Fruit fly (Drosophila melanogaster): ENCODE data around the gene wake.
A peak's percentile ranks its signal among the peaks of the same experiment; 100 is the strongest.

wake gene

dm6 chr3R:22669121-22669520 is 29.5 kb downstream of the wake start (continued):
- TF ChIP-seq HmgZ (tag; optimal IDR thresholded peaks at IDR 0.05) (no peak), Gug (GFP tag; IDR thresholded peaks at IDR 0.05) (no peak), CG17385 (GFP tag; optimal IDR thresholded peaks at IDR 0.05) (no peak), odd (GFP tag; optimal IDR thresholded peaks at IDR 0.05) (no peak), CG3847 (GFP tag; IDR thresholded peaks at IDR 0.05) (no peak), eyg (GFP tag; optimal IDR thresholded peaks at IDR 0.05) (no peak), CG6175 (GFP tag; IDR thresholded peaks at IDR 0.05) (no peak), CG34376 (GFP tag; optimal IDR thresholded peaks at IDR 0.05) (peak; percentile 49), gfzf (GFP tag; optimal IDR thresholded peaks at IDR 0.05) (no peak), Med (GFP tag) (peak; percentile 44), kni (GFP tag; optimal IDR thresholded peaks at IDR 0.05) (no peak), CG12769 (tag; optimal IDR thresholded peaks at IDR 0.05) (peak; percentile 36), PHDP (tag; optimal IDR thresholded peaks at IDR 0.05) (no peak), mirr (GFP tag; optimal IDR thresholded peaks at IDR 0.05) (peak; percentile 58), CG3995 (GFP tag; optimal IDR thresholded peaks at IDR 0.05) (peak; percentile 86), B-H1 (GFP tag; IDR thresholded peaks at IDR 0.05) (no peak), sd (tag; optimal IDR thresholded peaks at IDR 0.05) (peak; percentile 4), grau (tag; optimal IDR thresholded peaks at IDR 0.05) (no peak), peb (GFP tag; IDR thresholded peaks at IDR 0.05) (no peak), CG4730 (GFP tag; IDR thresholded peaks at IDR 0.05) (no peak), ERR (GFP tag; optimal IDR thresholded peaks at IDR 0.05) (no peak)

- no peak for TF ChIP-seq CG6272 (GFP tag; IDR thresholded peaks at IDR 0.05)
- TF ChIP-seq CG12236 (GFP tag; optimal IDR thresholded peaks at IDR 0.05), result no peak
- TF ChIP-seq CG12071 (GFP tag; optimal IDR thresholded peaks at IDR 0.05), result no peak
- TF ChIP-seq CG13123 (GFP tag; optimal IDR thresholded peaks at IDR 0.05), result no peak
- no peak for TF ChIP-seq sob (GFP tag; IDR thresholded peaks at IDR 0.05)
- no peak for TF ChIP-seq Dip2 (GFP tag; IDR thresholded peaks at IDR 0.05)
- 0 out of 4 replicates have a peak, but pooled peaks have one; percentile 16 for TF ChIP-seq Dll (GFP tag; IDR thresholded peaks at IDR 0.05; ENCODE audit: partially characterized antibody)
- TF ChIP-seq chinmo (GFP tag; IDR thresholded peaks at IDR 0.05; ENCODE audit: partially characterized antibody), result 0 out of 4 replicates have a peak, but pooled peaks have one; percentile 51
- 0 out of 3 replicates have a peak, but pooled peaks have one; percentile 12 for TF ChIP-seq CG2199 (GFP tag; IDR thresholded peaks at IDR 0.05)
- peak in 1 of 2 experiments; percentile 85 for TF ChIP-seq Hr78 (GFP tag; optimal IDR thresholded peaks at IDR 0.05)
- no peak for TF ChIP-seq CG10274 (GFP tag; optimal IDR thresholded peaks at IDR 0.05)
- peak; percentile 23 for TF ChIP-seq cg (GFP tag; optimal IDR thresholded peaks at IDR 0.05)
- TF ChIP-seq Ravus (GFP tag; IDR thresholded peaks at IDR 0.05), result no peak
- TF ChIP-seq CG42726 (GFP tag; IDR thresholded peaks at IDR 0.05; ENCODE audit: partially characterized antibody), result no peak
- TF ChIP-seq CG15011 (GFP tag; optimal IDR thresholded peaks at IDR 0.05), result no peak
- peak; percentile 93 for TF ChIP-seq CG13894 (tag; optimal IDR thresholded peaks at IDR 0.05)
- TF ChIP-seq NFAT (GFP tag; IDR thresholded peaks at IDR 0.05), result no peak
These were observed 30.3 kb downstream of the wake start for dm6 chr3R:22669789-22670426.
